Worm (Caenorhabditis elegans) whole organism, L4 larva: ENCODE measurements around the gene F56D1.1.

ENCODE experiments used
- F44E2.7 ChIP-seq: fragments of 200-800 bp; sonication (Bioruptor generic); IDR thresholded peaks from 2 replicates; pipeline ENCODE4 v2.1.2; 2022; ENCODE audit warnings: missing genetic modification characterization, missing compliant biosample characterization
- R02D3.7 ChIP-seq: fragments of 150-350 bp; sonication (generic microtip); optimal IDR thresholded peaks from 3 replicates; lab custom pipeline; 2014; ENCODE audit warnings: missing biosample characterization, missing genetic modification characterization
- T20F7.1 ChIP-seq: fragments of 200-800 bp; sonication (Bioruptor generic); optimal IDR thresholded peaks from 2 replicates; lab custom pipeline; 2018; ENCODE audit warnings: mild to moderate bottlenecking, missing genetic modification characterization, missing compliant biosample characterization
- Y5F2A.4 ChIP-seq: fragments of 200-800 bp; sonication (Bioruptor generic); optimal IDR thresholded peaks from 2 replicates; lab custom pipeline; 2018; ENCODE audit warnings: mild to moderate bottlenecking, missing genetic modification characterization, missing compliant biosample characterization
- ZK337.2 ChIP-seq: fragments of 200-800 bp; sonication (Bioruptor generic); IDR thresholded peaks from 2 replicates; pipeline ENCODE4 v1.3.6; 2022; ENCODE audit warnings: missing genetic modification reagents, missing genetic modification characterization, missing compliant biosample characterization
- aly-2 ChIP-seq: sonication (generic microtip); optimal IDR thresholded peaks from 2 replicates; lab custom pipeline; 2018; ENCODE audit warnings: missing biosample characterization, missing genetic modification characterization
- ceh-20 ChIP-seq: fragments of 200-800 bp; sonication (Bioruptor generic); IDR thresholded peaks from 2 replicates; pipeline ENCODE4 v1.3.6; 2022; ENCODE audit warnings: missing genetic modification reagents, missing genetic modification characterization, missing compliant biosample characterization
- ceh-62 ChIP-seq: sonication (generic microtip); optimal IDR thresholded peaks from 2 replicates; lab custom pipeline; 2017; ENCODE audit warnings: missing biosample characterization, missing genetic modification characterization
- ceh-82 ChIP-seq: sonication (generic microtip); optimal IDR thresholded peaks from 2 replicates; lab custom pipeline; 2017; ENCODE audit warnings: missing biosample characterization, missing genetic modification characterization
- daf-12 ChIP-seq: fragments of 150-350 bp; optimal IDR thresholded peaks from 2 replicates; lab custom pipeline; 2014; ENCODE audit warnings: missing biosample characterization, missing genetic modification reagents, missing genetic modification characterization
- daf-16 ChIP-seq, 3 experiments: sonication (generic microtip); optimal IDR thresholded peaks; 2 replicates each; lab custom pipeline; 2016 to 2017; ENCODE audit warnings: missing genetic modification characterization in 3 of 3, missing genetic modification reagents in 3 of 3, mild to moderate bottlenecking in 2 of 3, missing compliant biosample characterization in 2 of 3, missing biosample characterization in 1 of 3, moderate library complexity in 1 of 3
- daf-19 ChIP-seq: fragments of 200-800 bp; sonication (Bioruptor generic); conservative IDR thresholded peaks from 2 replicates; pipeline ENCODE4 v1.3.6; 2022; ENCODE audit warnings: missing genetic modification characterization, missing compliant biosample characterization
- dmd-8 ChIP-seq: fragments of 200-800 bp; sonication (Bioruptor generic); IDR thresholded peaks from 2 replicates; pipeline ENCODE4 v1.3.6; 2022; ENCODE audit warnings: missing genetic modification characterization, missing compliant biosample characterization
- dmd-9 ChIP-seq: fragments of 200-800 bp; sonication (Bioruptor generic); IDR thresholded peaks from 2 replicates; pipeline ENCODE4 v1.3.6; 2022; ENCODE audit warnings: missing genetic modification reagents, missing genetic modification characterization, missing compliant biosample characterization
- dpl-1 ChIP-seq: fragments of 150-350 bp; optimal IDR thresholded peaks from 2 replicates; lab custom pipeline; 2014; ENCODE audit warnings: missing biosample characterization, missing genetic modification reagents, missing genetic modification characterization
- hmg-1.1 ChIP-seq: fragments of 200-800 bp; sonication (Bioruptor generic); IDR thresholded peaks from 2 replicates; pipeline ENCODE4 v1.3.6; 2022; ENCODE audit warnings: missing genetic modification reagents, missing genetic modification characterization, missing compliant biosample characterization
- lin-29 ChIP-seq: fragments of 200-800 bp; sonication (Bioruptor generic); IDR thresholded peaks from 2 replicates; pipeline ENCODE4 v1.3.6; 2022; ENCODE audit warnings: missing genetic modification reagents, missing genetic modification characterization, missing compliant biosample characterization
- lin-38 ChIP-seq: fragments of 200-800 bp; sonication (Bioruptor generic); IDR thresholded peaks from 2 replicates; pipeline ENCODE4 v1.3.6; 2022; ENCODE audit warnings: missing genetic modification reagents, missing genetic modification characterization, missing compliant biosample characterization
- lin-39 ChIP-seq: fragments of 150-350 bp; optimal IDR thresholded peaks from 2 replicates; lab custom pipeline; 2014; ENCODE audit warnings: missing biosample characterization, missing genetic modification reagents, missing genetic modification characterization
- madf-9 ChIP-seq: fragments of 200-800 bp; sonication (Bioruptor generic); conservative IDR thresholded peaks from 2 replicates; pipeline ENCODE4 v1.3.6; 2022; ENCODE audit warnings: missing genetic modification reagents, missing genetic modification characterization, missing compliant biosample characterization
- mdl-1 ChIP-seq, 2 experiments: fragments of 150-350 bp in 1 of 2; sonication (generic microtip) in 1 of 2; optimal IDR thresholded peaks; 2 replicates each; lab custom pipeline; 2014 to 2017; ENCODE audit warnings: missing biosample characterization in 2 of 2, missing genetic modification characterization in 2 of 2
- mep-1 ChIP-seq: fragments of 150-350 bp; sonication (generic microtip); optimal IDR thresholded peaks from 3 replicates; lab custom pipeline; 2014; ENCODE audit warnings: missing biosample characterization, missing genetic modification characterization
- mxl-3 ChIP-seq: fragments of 200-800 bp; sonication (Bioruptor generic); optimal IDR thresholded peaks from 2 replicates; lab custom pipeline; 2018; ENCODE audit warnings: mild to moderate bottlenecking, missing genetic modification characterization, missing compliant biosample characterization
- nhr-10 ChIP-seq: fragments of 150-350 bp; optimal IDR thresholded peaks from 2 replicates; lab custom pipeline; 2014; ENCODE audit warnings: missing biosample characterization, missing genetic modification characterization
- nhr-102 ChIP-seq: sonication (generic microtip); optimal IDR thresholded peaks from 2 replicates; lab custom pipeline; 2016; ENCODE audit warnings: mild to moderate bottlenecking, missing genetic modification characterization, moderate library complexity, missing compliant biosample characterization
- nhr-28 ChIP-seq: fragments of 150-350 bp; optimal IDR thresholded peaks from 2 replicates; lab custom pipeline; 2014; ENCODE audit warnings: missing biosample characterization, missing genetic modification characterization
- nhr-76 ChIP-seq: fragments of 150-350 bp; optimal IDR thresholded peaks from 2 replicates; lab custom pipeline; 2014; ENCODE audit warnings: missing biosample characterization, missing genetic modification characterization
- nhr-77 ChIP-seq: fragments of 150-350 bp; optimal IDR thresholded peaks from 2 replicates; lab custom pipeline; 2014; ENCODE audit warnings: missing biosample characterization, missing genetic modification characterization
- php-3 ChIP-seq: fragments of 200-800 bp; sonication (Bioruptor generic); IDR thresholded peaks from 2 replicates; pipeline ENCODE4 v1.3.6; 2022; ENCODE audit warnings: missing genetic modification reagents, missing genetic modification characterization, missing compliant biosample characterization
- pqm-1 ChIP-seq: sonication (generic microtip); optimal IDR thresholded peaks from 2 replicates; lab custom pipeline; 2017; ENCODE audit warnings: missing biosample characterization, missing genetic modification characterization
- rbr-2 ChIP-seq: sonication (generic microtip); optimal IDR thresholded peaks from 2 replicates; lab custom pipeline; 2016; ENCODE audit warnings: missing genotype, missing genetic modification characterization, missing compliant biosample characterization
- saeg-2 ChIP-seq: fragments of 200-800 bp; sonication (Bioruptor generic); IDR thresholded peaks from 2 replicates; pipeline ENCODE4 v1.3.6; 2022; ENCODE audit warnings: missing genetic modification reagents, missing genetic modification characterization, missing compliant biosample characterization
- sdz-12 ChIP-seq: fragments of 200-800 bp; sonication (Bioruptor generic); optimal IDR thresholded peaks from 2 replicates; lab custom pipeline; 2018; ENCODE audit warnings: mild to moderate bottlenecking, missing genetic modification characterization, missing compliant biosample characterization
- skn-1 ChIP-seq: fragments of 150-350 bp; optimal IDR thresholded peaks from 2 replicates; lab custom pipeline; 2014; ENCODE audit warnings: missing biosample characterization, missing genetic modification characterization
- spr-3 ChIP-seq: fragments of 200-800 bp; sonication (Bioruptor generic); optimal IDR thresholded peaks from 2 replicates; lab custom pipeline; 2018; ENCODE audit warnings: mild to moderate bottlenecking, missing genetic modification characterization, missing compliant biosample characterization
- zag-1 ChIP-seq: fragments of 150-350 bp; optimal IDR thresholded peaks from 2 replicates; lab custom pipeline; 2014; ENCODE audit warnings: missing biosample characterization, missing genetic modification characterization
- zfp-2 ChIP-seq: sonication (generic microtip); optimal IDR thresholded peaks from 2 replicates; lab custom pipeline; 2016; ENCODE audit warnings: mild to moderate bottlenecking, missing genetic modification characterization, missing compliant biosample characterization
- ztf-11 ChIP-seq: fragments of 150-350 bp; optimal IDR thresholded peaks from 2 replicates; lab custom pipeline; 2014; ENCODE audit warnings: missing biosample characterization, missing genetic modification characterization
- ztf-7 ChIP-seq: fragments of 150-350 bp; optimal IDR thresholded peaks from 2 replicates; lab custom pipeline; 2014; ENCODE audit warnings: missing biosample characterization, missing genetic modification characterization

The F56D1.1 gene

ce11 chrII:5518055-5518454 lies 39.6 kb downstream of the F56D1.1 start:
- TF ChIP-seq zfp-2 (no peak), ceh-82 (tag; lab: Kevin White, UChicago) (no peak), ceh-62 (tag; lab: Kevin White, UChicago) (no peak), Y5F2A.4 (GFP tag; lab: Kevin White, UChicago) (no peak), nhr-76 (tag; lab: Kevin White, UChicago) (no peak), skn-1 (tag; lab: Kevin White, UChicago) (no peak), ztf-7 (tag; lab: Kevin White, UChicago) (no peak), aly-2 (tag; lab: Kevin White, UChicago) (no peak), nhr-77 (tag; lab: Kevin White, UChicago) (no peak), lin-29 (no peak), lin-39 (tag; lab: Kevin White, UChicago) (no peak), ZK337.2 (GFP tag; lab: Robert Waterston, UW) (no peak), sdz-12 (no peak), dmd-9 (GFP tag; lab: Robert Waterston, UW) (no peak), pqm-1 (tag; lab: Kevin White, UChicago) (no peak)
- TF ChIP-seq, all 104 proteins: peak for 0

ce11 chrII:5518910-5519309 lies 40.5 kb downstream of the F56D1.1 start, which contains the start of gene ZK177.2:
TSS of gene ZK177.2 (plus strand) at chrII:5519210.
- TF ChIP-seq ZK337.2 (GFP tag; lab: Robert Waterston, UW) (no peak), dpl-1 (GFP tag; lab: Kevin White, UChicago) (no peak), ztf-7 (tag; lab: Kevin White, UChicago) (no peak), hmg-1.1 (no peak), madf-9 (no peak), daf-19 (GFP tag; lab: Robert Waterston, UW) (no peak), ceh-62 (tag; lab: Kevin White, UChicago) (no peak)

DNA sequence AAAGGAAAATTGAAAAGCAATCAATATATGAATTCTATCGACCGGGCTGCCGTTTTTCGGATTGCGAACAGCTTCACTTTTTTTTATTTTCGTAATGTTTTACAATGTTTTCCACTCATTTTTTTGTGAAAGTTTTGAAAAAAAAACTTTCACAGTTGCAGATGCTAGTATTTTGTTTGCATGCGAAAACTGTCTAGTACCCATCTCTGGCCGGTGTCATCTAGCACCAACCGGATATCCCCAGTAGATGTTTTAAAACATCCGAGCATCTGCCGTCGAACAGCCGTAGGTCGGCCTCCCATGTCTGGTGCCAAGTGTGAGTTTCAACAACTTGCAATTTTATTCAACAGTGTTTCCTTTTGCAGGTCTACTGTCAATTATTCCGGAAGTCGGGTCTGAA lies 43.0 kb downstream of the F56D1.1 start, which contains the start of gene ZK177.12:
Gene ZK177.12, plus strand, starts transcription at position 301 of the 400 bp plus-strand sequence.
- no peak for TF ChIP-seq daf-12 (tag; lab: Kevin White, UChicago)
- TF ChIP-seq saeg-2: no peak
- TF ChIP-seq mxl-3: no peak
- TF ChIP-seq rbr-2 (tag; lab: Kevin White, UChicago): no peak
- TF ChIP-seq F44E2.7 (GFP tag; lab: Robert Waterston, UW): no peak

ce11 chrII:5522637-5523036 lies 44.2 kb downstream of the F56D1.1 start, which contains the start of gene ZK177.11:
TSS of gene ZK177.11 (plus strand) at chrII:5522937.
- TF ChIP-seq lin-39 (tag; lab: Kevin White, UChicago) (no peak), T20F7.1 (GFP tag; lab: Kevin White, UChicago) (no peak), zag-1 (tag; lab: Kevin White, UChicago) (no peak)
- TF ChIP-seq, all 104 proteins: peak for 0

ce11 chrII:5525297-5525696 lies 46.9 kb downstream of the F56D1.1 start, which contains the start of gene tbx-35:
TSS of gene tbx-35 (minus strand) at chrII:5525397.
- TF ChIP-seq lin-38 (GFP tag; lab: Robert Waterston, UW): no peak
- TF ChIP-seq dmd-9 (GFP tag; lab: Robert Waterston, UW): no peak
- TF ChIP-seq nhr-102 (tag; lab: Kevin White, UChicago): no peak
- no peak for TF ChIP-seq nhr-10 (tag; lab: Kevin White, UChicago)
- TF ChIP-seq ceh-20 (GFP tag; lab: Robert Waterston, UW): no peak
- TF ChIP-seq mep-1 (tag; lab: Kevin White, UChicago): no peak
- no peak for TF ChIP-seq mdl-1 (tag; optimal IDR thresholded peaks at IDR 0.05; lab: Kevin White, UChicago)
- TF ChIP-seq R02D3.7 (tag; lab: Kevin White, UChicago): no peak
- TF ChIP-seq nhr-28 (tag; lab: Kevin White, UChicago): no peak
- TF ChIP-seq saeg-2: no peak
- no peak for TF ChIP-seq ztf-11
- no peak for TF ChIP-seq daf-16 (GFP tag; optimal IDR thresholded peaks at IDR 0.05; lab: Kevin White, UChicago)
- no peak for TF ChIP-seq daf-16 (tag; optimal IDR thresholded peaks at IDR 0.05; lab: Kevin White, UChicago)
- TF ChIP-seq rbr-2 (tag; lab: Kevin White, UChicago): no peak
- TF ChIP-seq dmd-8: no peak
- no peak for TF ChIP-seq ztf-7 (tag; lab: Kevin White, UChicago)
- TF ChIP-seq php-3 (GFP tag; lab: Robert Waterston, UW): no peak
- TF ChIP-seq nhr-77 (tag; lab: Kevin White, UChicago): no peak
- TF ChIP-seq spr-3 (GFP tag; lab: Kevin White, UChicago): no peak
